Worm (Caenorhabditis elegans) whole organism, L3 larva: ENCODE data around the gene tkt-1.

ENCODE experiments used
- ZK546.5 ChIP-seq: sonication (generic microtip); optimal IDR thresholded peaks from 2 replicates; lab custom pipeline; 2017; ENCODE audit warnings: missing biosample characterization, missing genetic modification characterization
- ceh-16 ChIP-seq: sonication (generic microtip); optimal IDR thresholded peaks from 2 replicates; lab custom pipeline; 2017; ENCODE audit warnings: missing biosample characterization, missing genetic modification characterization
- elt-3 ChIP-seq, 3 experiments: fragments of 150-350 bp in 1 of 3; sonication (generic microtip) in 2 of 3; optimal IDR thresholded peaks; 2 replicates in 2 of 3; 4 replicates in 1 of 3; lab custom pipeline; 2014 to 2017; ENCODE audit warnings: missing biosample characterization in 3 of 3, missing genetic modification characterization in 3 of 3
- lin-39 ChIP-seq: fragments of 150-350 bp; optimal IDR thresholded peaks from 2 replicates; lab custom pipeline; 2018; ENCODE audit warnings: missing biosample characterization, missing genetic modification reagents, missing genetic modification characterization
- nhr-76 ChIP-seq: fragments of 150-350 bp; sonication (generic microtip); optimal IDR thresholded peaks from 5 replicates; lab custom pipeline; 2014; ENCODE audit warnings: missing biosample characterization, missing genetic modification characterization
- pha-4 ChIP-seq: fragments of 150-350 bp; optimal IDR thresholded peaks from 2 replicates; lab custom pipeline; 2014; ENCODE audit warnings: missing biosample characterization, missing genetic modification reagents, missing genetic modification characterization
- unc-62 ChIP-seq: fragments of 150-350 bp; sonication (generic microtip); optimal IDR thresholded peaks from 4 replicates; lab custom pipeline; 2014; ENCODE audit warnings: missing biosample characterization, missing genetic modification reagents, missing genetic modification characterization
- ztf-11 ChIP-seq: fragments of 150-350 bp; optimal IDR thresholded peaks from 2 replicates; lab custom pipeline; 2014; ENCODE audit warnings: missing biosample characterization, missing genetic modification characterization

DNA sequence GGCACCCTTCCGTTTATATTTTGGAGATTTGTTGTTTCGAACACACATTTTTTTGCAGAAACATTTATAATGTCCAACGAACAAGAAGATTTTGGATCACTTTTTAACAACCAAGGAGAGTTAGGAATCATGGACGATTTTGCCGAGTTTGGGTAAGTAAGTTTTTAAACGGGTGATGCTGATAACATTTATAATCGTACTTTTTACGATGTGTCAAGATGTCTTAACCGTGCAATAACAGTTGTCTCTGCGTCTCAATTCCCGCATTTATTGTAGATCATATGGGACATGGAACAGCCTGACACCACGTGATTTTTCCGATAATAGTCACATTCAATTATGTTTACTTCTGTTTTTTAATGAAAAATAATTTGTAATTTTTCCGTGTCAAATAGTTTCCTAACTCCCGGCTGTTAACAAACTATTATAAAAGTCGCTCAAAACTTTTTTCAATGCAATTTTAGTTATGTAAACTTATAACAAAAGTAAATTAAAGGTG is 7.2 kb downstream of the tkt-1 start, which contains the start of gene daf-14:
- TF ChIP-seq elt-3 (tag; optimal IDR thresholded peaks at IDR 0.05; lab: Kevin White, UChicago): no peak
- no peak for TF ChIP-seq unc-62
- no peak for TF ChIP-seq nhr-76 (tag; lab: Kevin White, UChicago)
- peak; percentile 25 for TF ChIP-seq pha-4 (tag; lab: Kevin White, UChicago)
- no peak for TF ChIP-seq ztf-11 (tag; lab: Kevin White, UChicago)
- no peak for TF ChIP-seq lin-39
- TF ChIP-seq ceh-16: no peak
- no peak for TF ChIP-seq ZK546.5 (tag; lab: Kevin White, UChicago)
